Worm (Caenorhabditis elegans) whole organism, L4 larva: Measurements from ENCODE around the gene T14G12.11.
A peak's percentile ranks its signal among the peaks of the same experiment; 100 is the strongest.

ENCODE experiments used
- Y105C5A.15 ChIP-seq: fragments of 200-800 bp; sonication (Bioruptor generic); IDR thresholded peaks from 2 replicates; pipeline ENCODE4 v1.3.6; 2022; ENCODE audit warnings: missing genetic modification characterization, missing compliant biosample characterization
- Y48G9A.11 ChIP-seq: fragments of 200-800 bp; sonication (Bioruptor generic); IDR thresholded peaks from 2 replicates; pipeline ENCODE4 v1.3.6; 2022; ENCODE audit warnings: missing genetic modification reagents, missing genetic modification characterization, missing compliant biosample characterization
- aha-1 ChIP-seq: fragments of 150-350 bp; peaks from one replicate; lab custom pipeline; 2014; ENCODE audit warnings: missing biosample characterization, missing genetic modification characterization
- ces-1 ChIP-seq: fragments of 150-350 bp; sonication (generic microtip); optimal IDR thresholded peaks from 4 replicates; lab custom pipeline; 2014; ENCODE audit warnings: missing biosample characterization, missing genetic modification reagents, missing genetic modification characterization
- daf-16 ChIP-seq, 3 experiments: sonication (generic microtip); optimal IDR thresholded peaks; 2 replicates each; lab custom pipeline; 2016 to 2017; ENCODE audit warnings: missing genetic modification characterization in 3 of 3, missing genetic modification reagents in 3 of 3, mild to moderate bottlenecking in 2 of 3, missing compliant biosample characterization in 2 of 3, missing biosample characterization in 1 of 3, moderate library complexity in 1 of 3
- dmd-8 ChIP-seq: fragments of 200-800 bp; sonication (Bioruptor generic); IDR thresholded peaks from 2 replicates; pipeline ENCODE4 v1.3.6; 2022; ENCODE audit warnings: missing genetic modification characterization, missing compliant biosample characterization
- dve-1 ChIP-seq: sonication (generic microtip); optimal IDR thresholded peaks from 2 replicates; lab custom pipeline; 2017; ENCODE audit warnings: antibody characterized with exemption, mild to moderate bottlenecking, missing genetic modification characterization, missing compliant biosample characterization; ENCODE audit not compliant: insufficient read depth
- fos-1 ChIP-seq: fragments of 150-350 bp; optimal IDR thresholded peaks from 2 replicates; lab custom pipeline; 2014; ENCODE audit warnings: missing biosample characterization, missing genetic modification characterization
- hlh-11 ChIP-seq: fragments of 200-800 bp; sonication (Bioruptor generic); optimal IDR thresholded peaks from 2 replicates; lab custom pipeline; 2018; ENCODE audit warnings: mild to moderate bottlenecking, missing genetic modification characterization, missing compliant biosample characterization
- hlh-30 ChIP-seq: sonication (generic microtip); optimal IDR thresholded peaks from 2 replicates; lab custom pipeline; 2017; ENCODE audit warnings: antibody characterized with exemption, mild to moderate bottlenecking, missing genetic modification characterization, missing compliant biosample characterization; ENCODE audit not compliant: insufficient read depth
- madf-5 ChIP-seq, 2 experiments: fragments of 200-800 bp; sonication (Bioruptor generic); IDR thresholded peaks; 2 replicates each; pipeline ENCODE4 v1.3.6; 2022; ENCODE audit warnings: missing compliant biosample characterization in 2 of 2, missing genetic modification characterization in 2 of 2
- mdl-1 ChIP-seq, 2 experiments: fragments of 150-350 bp in 1 of 2; sonication (generic microtip) in 1 of 2; optimal IDR thresholded peaks; 2 replicates each; lab custom pipeline; 2014 to 2017; ENCODE audit warnings: missing biosample characterization in 2 of 2, missing genetic modification characterization in 2 of 2
- mes-2 ChIP-seq: sonication (generic microtip); optimal IDR thresholded peaks from 2 replicates; lab custom pipeline; 2016; ENCODE audit warnings: missing genotype, mild to moderate bottlenecking, missing genetic modification characterization, missing compliant biosample characterization; ENCODE audit not compliant: poor library complexity, severe bottlenecking
- mxl-2 ChIP-seq: fragments of 200-800 bp; sonication (Bioruptor generic); conservative IDR thresholded peaks from 2 replicates; pipeline ENCODE4 v1.3.6; 2022; ENCODE audit warnings: missing genetic modification reagents, missing genetic modification characterization, missing compliant biosample characterization
- mxl-3 ChIP-seq: fragments of 200-800 bp; sonication (Bioruptor generic); optimal IDR thresholded peaks from 2 replicates; lab custom pipeline; 2018; ENCODE audit warnings: mild to moderate bottlenecking, missing genetic modification characterization, missing compliant biosample characterization
- nhr-10 ChIP-seq: fragments of 150-350 bp; optimal IDR thresholded peaks from 2 replicates; lab custom pipeline; 2014; ENCODE audit warnings: missing biosample characterization, missing genetic modification characterization
- nhr-102 ChIP-seq: sonication (generic microtip); optimal IDR thresholded peaks from 2 replicates; lab custom pipeline; 2016; ENCODE audit warnings: mild to moderate bottlenecking, missing genetic modification characterization, moderate library complexity, missing compliant biosample characterization
- nhr-111 ChIP-seq: fragments of 200-800 bp; sonication (Bioruptor generic); optimal IDR thresholded peaks from 2 replicates; lab custom pipeline; 2018; ENCODE audit warnings: mild to moderate bottlenecking, missing genetic modification characterization, missing compliant biosample characterization
- nhr-28 ChIP-seq: fragments of 150-350 bp; optimal IDR thresholded peaks from 2 replicates; lab custom pipeline; 2014; ENCODE audit warnings: missing biosample characterization, missing genetic modification characterization
- pqm-1 ChIP-seq: sonication (generic microtip); optimal IDR thresholded peaks from 2 replicates; lab custom pipeline; 2017; ENCODE audit warnings: missing biosample characterization, missing genetic modification characterization
- rbr-2 ChIP-seq: sonication (generic microtip); optimal IDR thresholded peaks from 2 replicates; lab custom pipeline; 2016; ENCODE audit warnings: missing genotype, missing genetic modification characterization, missing compliant biosample characterization
- unc-39 ChIP-seq: sonication (generic microtip); optimal IDR thresholded peaks from 2 replicates; lab custom pipeline; 2017; ENCODE audit warnings: missing biosample characterization, missing genetic modification characterization
- unc-62 ChIP-seq, 3 experiments: fragments of 150-350 bp in 1 of 3; sonication (generic microtip); optimal IDR thresholded peaks in 2 of 3; peaks in 1 of 3; 1 replicate in 1 of 3; 2 replicates in 2 of 3; lab custom pipeline; 2014 to 2017; ENCODE audit warnings: missing biosample characterization in 3 of 3, missing genetic modification characterization in 3 of 3, missing genetic modification reagents in 3 of 3, missing genotype in 1 of 3
- zag-1 ChIP-seq: fragments of 150-350 bp; optimal IDR thresholded peaks from 2 replicates; lab custom pipeline; 2014; ENCODE audit warnings: missing biosample characterization, missing genetic modification characterization
- zfp-3 ChIP-seq: fragments of 200-800 bp; sonication (Bioruptor generic); conservative IDR thresholded peaks from 2 replicates; pipeline ENCODE4 v1.3.6; 2022; ENCODE audit warnings: missing genetic modification reagents, missing genetic modification characterization, missing compliant biosample characterization

The T14G12.11 gene

DNA sequence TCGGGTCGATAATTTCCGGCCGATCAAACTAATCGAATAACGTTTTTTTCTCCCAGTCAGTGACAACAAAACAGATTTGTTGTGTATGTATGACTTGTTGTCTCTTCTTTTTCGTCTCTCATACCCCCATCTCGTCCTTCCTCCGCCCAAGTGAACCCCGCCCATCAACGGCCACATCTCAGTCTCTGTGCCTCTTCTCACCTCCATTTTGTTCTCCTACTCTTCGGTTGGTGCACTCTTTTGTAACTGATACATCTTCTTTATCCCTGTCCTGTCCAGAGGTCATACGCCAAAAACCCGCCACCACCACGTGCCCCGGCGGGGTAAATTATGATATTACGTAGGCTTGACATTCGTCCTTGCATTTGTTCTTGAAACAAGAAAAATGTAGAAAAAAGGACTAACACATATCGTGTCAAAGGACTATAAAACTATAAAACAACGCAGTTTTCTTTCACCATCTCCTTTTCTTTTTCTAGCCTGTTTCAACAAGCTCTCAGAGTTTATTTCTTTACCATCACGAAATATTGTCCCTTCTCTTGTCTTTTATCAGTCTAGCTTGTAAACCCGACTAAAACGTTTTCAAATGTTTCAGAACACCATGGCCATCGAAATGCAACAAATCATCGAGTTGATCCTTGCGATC is 25.2 kb upstream of the T14G12.11 start, which contains the start of gene pmpl-1 (continued):
- TF ChIP-seq zfp-3 (no peak), mdl-1 (tag; optimal IDR thresholded peaks at IDR 0.05; lab: Kevin White, UChicago) (peak; percentile 71 to 72), mes-2 (peak; percentile 18), dmd-8 (no peak), hlh-11 (peak; percentile 44), fos-1 (tag; lab: Kevin White, UChicago) (no peak)

DNA sequence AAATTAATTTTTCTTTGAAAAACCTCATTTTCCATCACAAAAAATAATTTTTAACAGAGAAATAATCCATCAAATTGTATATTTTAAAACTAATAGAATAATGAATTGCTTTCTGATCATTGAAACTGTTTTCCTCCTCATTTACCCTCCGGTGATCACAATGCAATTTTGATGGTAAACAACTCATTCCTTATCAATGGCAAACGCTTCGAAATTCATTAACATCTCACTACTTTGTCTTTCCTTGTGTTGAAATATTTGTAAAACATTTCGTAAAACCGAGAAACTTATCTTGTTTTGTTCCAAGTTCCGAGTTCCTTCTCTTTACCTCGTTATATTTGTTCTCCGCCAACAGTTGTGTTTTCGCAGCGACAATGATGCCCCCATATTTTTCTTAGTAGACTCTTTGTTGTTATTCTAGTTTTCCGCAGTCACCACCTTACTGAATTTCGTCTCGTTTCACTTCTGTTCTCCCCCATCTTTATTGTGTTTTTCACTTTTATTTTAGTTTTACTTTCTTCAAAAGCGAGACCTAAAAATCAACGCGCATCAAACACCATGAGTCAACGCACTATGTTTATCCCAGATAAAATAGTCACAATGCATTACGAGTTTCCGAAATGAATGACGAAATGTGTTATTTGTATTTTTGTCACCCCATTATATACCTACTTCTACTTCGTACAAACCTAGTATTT is 22.9 kb upstream of the T14G12.11 start:
- TF ChIP-seq dve-1 (peak; percentile 30), nhr-28 (tag; lab: Kevin White, UChicago) (peak; percentile 24), daf-16 (GFP tag; optimal IDR thresholded peaks at IDR 0.05; lab: Kevin White, UChicago) (no peak), daf-16 (tag; optimal IDR thresholded peaks at IDR 0.05; lab: Kevin White, UChicago) (peak; percentile 96), nhr-111 (GFP tag; lab: Kevin White, UChicago) (no peak), hlh-30 (peak; percentile 13), pqm-1 (tag; lab: Kevin White, UChicago) (peak; percentile 32)

- TF ChIP-seq mxl-2 (GFP tag; lab: Robert Waterston, UW): no peak
- peak in 1 of 2 experiments; percentile 97 for TF ChIP-seq unc-62 (GFP tag; optimal IDR thresholded peaks at IDR 0.05 in 1 of 2; lab: Kevin White, UChicago)
- no peak for TF ChIP-seq unc-62 (tag; optimal IDR thresholded peaks at IDR 0.05; lab: Kevin White, UChicago)
- no peak for TF ChIP-seq nhr-102
Measured at ce11 chrX:3783659-3784058, 21.3 kb upstream of the T14G12.11 start.

DNA sequence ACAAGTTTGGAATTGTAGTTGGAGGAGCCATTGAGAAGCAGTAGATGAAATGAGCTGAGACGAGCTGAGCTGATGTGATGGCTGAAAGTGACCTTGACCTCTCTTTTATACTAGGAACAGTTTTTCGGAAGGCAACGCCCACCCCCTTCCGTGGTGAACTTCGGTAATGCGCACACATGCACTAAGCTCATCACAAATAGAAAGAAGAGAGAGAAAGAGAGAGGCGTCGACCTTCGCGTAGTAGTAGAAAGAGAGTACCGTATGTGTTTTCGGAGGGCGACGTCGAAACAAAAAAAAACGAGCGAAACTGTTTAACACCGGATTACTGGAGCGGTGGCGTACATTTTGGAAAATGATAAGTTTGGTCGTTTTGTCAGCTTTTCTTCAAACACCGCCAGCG is 18.7 kb upstream of the T14G12.11 start, which contains the start of gene marg-1:
TSS of gene marg-1 (minus strand) at position 101 of the 400 bp plus-strand sequence.
- peak; percentile 27 for TF ChIP-seq aha-1
- TF ChIP-seq nhr-28 (tag; lab: Kevin White, UChicago): no peak

- peak; percentile 5 for TF ChIP-seq mxl-3 (GFP tag; lab: Kevin White, UChicago)
- TF ChIP-seq nhr-10 (tag; lab: Kevin White, UChicago): no peak
- peak; percentile 4 for TF ChIP-seq aha-1
- peak in 1 of 2 experiments; percentile 95 for TF ChIP-seq unc-62 (GFP tag; optimal IDR thresholded peaks at IDR 0.05 in 1 of 2; lab: Kevin White, UChicago)
- TF ChIP-seq unc-62 (tag; optimal IDR thresholded peaks at IDR 0.05; lab: Kevin White, UChicago): no peak
- TF ChIP-seq nhr-28 (tag; lab: Kevin White, UChicago): peak; percentile 7
- TF ChIP-seq hlh-11: peak; percentile 14
Measured at ce11 chrX:3773233-3773632, 10.9 kb upstream of the T14G12.11 start.

DNA sequence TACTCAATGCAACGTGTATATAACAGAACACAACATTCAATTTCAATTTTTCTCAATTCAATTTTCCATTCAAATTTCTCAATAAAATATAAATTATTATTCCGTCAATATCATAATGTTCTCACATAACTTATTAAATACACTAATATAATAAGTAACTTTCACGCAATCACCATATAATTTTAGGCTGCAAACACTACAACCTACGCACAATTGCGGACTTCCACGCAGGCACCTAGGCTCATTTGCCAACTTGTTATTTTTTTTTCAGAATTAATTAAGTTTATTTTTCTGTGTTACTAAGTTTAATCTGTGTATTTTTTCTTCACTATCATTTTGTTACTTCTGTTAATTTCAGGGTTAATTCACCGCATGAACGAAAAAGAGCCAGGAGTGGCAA is 10.1 kb upstream of the T14G12.11 start, which contains the start of gene F47B7.2:
TSS of gene F47B7.2 (plus strand) at position 358 of the 400 bp plus-strand sequence.
- TF ChIP-seq Y105C5A.15 (GFP tag; lab: Robert Waterston, UW): no peak
- TF ChIP-seq Y48G9A.11 (GFP tag; lab: Robert Waterston, UW): no peak
- peak; percentile 40 for TF ChIP-seq mes-2
- TF ChIP-seq madf-5 (GFP tag; IDR thresholded peaks at IDR 0.05; lab: Robert Waterston, UW): no peak
- TF ChIP-seq ces-1 (GFP tag; lab: Kevin White, UChicago): peak; percentile 31
- peak; percentile 10 for TF ChIP-seq rbr-2 (tag; lab: Kevin White, UChicago)

DNA sequence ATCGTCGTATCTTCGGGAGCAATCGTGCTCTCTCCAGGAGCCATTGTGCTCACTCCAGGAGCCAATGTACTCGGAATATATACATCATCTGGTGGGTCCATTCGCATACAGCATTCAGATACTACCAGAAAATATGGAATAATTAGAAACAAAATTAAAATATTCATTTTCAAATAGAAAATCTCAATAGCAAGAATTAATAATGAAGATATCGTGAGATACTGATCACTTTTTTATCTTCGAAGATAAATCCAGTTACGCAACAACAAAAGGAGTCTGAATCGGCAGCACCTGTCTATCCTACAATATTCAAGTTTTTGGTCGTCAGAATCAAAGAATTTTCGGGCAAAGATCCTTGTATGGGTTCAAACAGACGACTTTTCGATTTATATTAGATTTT is 6.4 kb upstream of the T14G12.11 start, which contains the start of gene F47B7.5:
TSS of gene F47B7.5 (minus strand) at position 101 of the 400 bp plus-strand sequence.
- TF ChIP-seq unc-39 (tag; lab: Kevin White, UChicago) (no peak), zag-1 (no peak)
- TF ChIP-seq, all 104 proteins: peak for 0
